Worm (Caenorhabditis elegans): ENCODE data around the gene F14H8.8.
"Not testable (repeated sequence)": the region's sequence is repeated elsewhere in the genome, so short reads cannot be mapped to it uniquely, and the experiment has no call there.

The F14H8.8 gene

DNA sequence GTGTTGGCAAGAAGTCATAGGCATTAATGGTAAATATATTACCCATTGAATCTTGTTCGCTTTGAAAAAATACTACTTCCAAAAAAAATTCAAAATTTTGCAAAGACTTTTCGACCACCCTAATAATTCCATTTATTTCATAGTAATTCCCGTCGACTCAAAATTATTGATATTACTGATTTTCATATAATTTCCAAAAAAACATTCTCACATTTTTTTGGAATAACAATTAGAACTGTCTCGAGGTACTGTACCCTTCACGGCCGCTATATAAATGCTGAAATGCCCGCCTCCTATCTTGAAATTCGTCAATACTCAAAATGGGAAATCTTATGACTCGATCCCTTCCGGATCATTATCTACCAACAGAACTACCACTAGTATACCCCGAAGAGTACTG, 5.7 kb upstream of the F14H8.8 start, which contains the start of gene F14H8.4 (continued):
- TF ChIP-seq attf-6 (GFP tag; IDR thresholded peaks at IDR 0.05): no peak

DNA sequence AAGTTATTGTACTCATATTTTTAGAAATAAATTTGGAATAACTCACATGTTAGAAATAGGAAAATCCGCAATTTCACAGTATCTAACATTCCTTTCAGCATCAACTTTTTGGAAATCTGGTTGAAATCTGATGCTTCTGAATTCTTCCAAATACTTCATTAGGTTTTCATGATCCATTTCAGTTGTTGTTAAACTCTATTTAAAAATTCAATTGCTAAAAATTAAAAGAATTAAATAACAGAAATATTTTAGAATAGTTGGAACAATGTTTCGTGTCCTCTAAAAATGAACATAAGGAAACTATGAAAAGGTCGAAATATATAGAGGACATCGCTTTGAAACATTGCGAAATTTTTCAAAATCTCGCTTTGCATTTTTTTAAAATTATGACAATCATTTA, 2.1 kb downstream of the F14H8.8 start, which contains the start of gene cng-1:
Gene cng-1 (minus strand): TSS at position 101 of the 400 bp plus-strand sequence.
- TF ChIP-seq ztf-3 (GFP tag; optimal IDR thresholded peaks at IDR 0.05); repo-1 (tag; optimal IDR thresholded peaks at IDR 0.05); lag-1 (GFP tag; IDR thresholded peaks at IDR 0.05): not testable (repeated sequence)

DNA sequence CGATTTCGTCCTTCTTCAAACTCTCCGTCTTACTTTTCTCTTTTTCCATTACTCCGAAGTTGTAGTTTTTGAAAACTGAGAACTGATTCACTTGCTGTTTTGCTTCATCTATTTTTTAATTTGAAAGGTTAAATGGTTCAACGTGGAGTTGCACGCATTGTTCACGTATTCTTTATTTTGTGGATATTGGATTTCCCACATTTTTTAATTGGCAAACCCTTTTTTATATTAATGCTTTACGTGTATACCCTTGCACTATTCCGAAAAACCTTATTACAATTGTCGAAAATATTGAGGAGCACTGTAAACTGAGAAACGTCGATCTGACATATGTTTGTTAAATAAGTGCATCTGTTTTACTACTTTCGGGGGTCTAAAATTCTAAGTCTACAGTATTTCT, 7.5 kb downstream of the F14H8.8 start, which contains the start of gene melo-3:
Gene melo-3 (minus strand): TSS at position 101 of the 400 bp plus-strand sequence.
- not testable (repeated sequence) for TF ChIP-seq Y95B8A.8 (GFP tag; IDR thresholded peaks at IDR 0.05); gei-17 (GFP tag; optimal IDR thresholded peaks at IDR 0.05); snpc-4 (GFP tag; optimal IDR thresholded peaks at IDR 0.05); snpc-4 (tag; optimal IDR thresholded peaks at IDR 0.05)

DNA sequence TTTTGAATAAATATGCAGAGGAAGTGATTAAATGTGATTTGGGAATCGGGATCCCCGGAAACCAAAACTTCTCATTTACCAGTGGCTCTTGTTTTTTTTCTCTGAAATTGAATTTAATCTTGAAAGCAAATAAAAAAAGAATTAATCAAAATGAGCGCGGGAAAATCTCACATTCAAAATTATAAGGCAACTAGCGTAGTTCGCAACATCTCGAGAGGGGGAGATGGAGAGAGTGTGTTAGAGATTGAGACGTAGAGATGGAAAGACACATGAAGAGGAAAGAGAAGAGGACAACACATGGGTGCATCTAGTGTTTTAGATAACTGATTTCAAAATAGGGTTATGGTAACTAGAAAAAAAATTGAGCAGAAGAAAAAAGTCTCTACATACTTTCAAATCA, 18.8 kb downstream of the F14H8.8 start, which contains the start of gene sdc-3:
Gene sdc-3 (minus strand): TSS at position 101 of the 400 bp plus-strand sequence.
- TF ChIP-seq hmg-1.2 (GFP tag; IDR thresholded peaks at IDR 0.05) (peak; percentile 76; the same call in 1 of the 2 replicates), dpl-1 (GFP tag; optimal IDR thresholded peaks at IDR 0.05) (no peak)

DNA sequence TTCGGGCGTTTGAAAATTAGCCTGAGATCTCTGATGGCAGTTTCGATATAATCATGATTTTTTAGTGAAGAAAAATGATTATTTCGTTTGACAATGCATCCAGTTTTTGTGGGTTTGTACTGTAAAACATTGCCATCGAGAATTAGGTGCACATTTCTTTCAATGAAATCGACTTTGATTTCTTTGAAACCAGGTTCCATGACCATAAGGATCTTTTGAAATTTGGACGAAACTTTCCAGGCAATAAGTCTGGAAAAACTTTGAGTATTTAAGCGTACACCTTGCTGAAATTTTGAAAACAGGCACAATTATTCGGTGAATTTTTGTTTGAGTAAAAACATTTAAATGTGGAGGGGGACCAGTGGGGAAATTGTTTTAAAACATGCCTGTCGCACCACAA, 22.5 kb downstream of the F14H8.8 start:
- TF ChIP-seq efl-1 (GFP tag; optimal IDR thresholded peaks at IDR 0.05) (no peak), gei-17 (GFP tag; optimal IDR thresholded peaks at IDR 0.05) (no peak), nfyb-1 (GFP tag; IDR thresholded peaks at IDR 0.05) (no peak), cebp-1 (GFP tag; IDR thresholded peaks at IDR 0.05) (no peak), cebp-1 (tag; optimal IDR thresholded peaks at IDR 0.05) (no peak), F10E7.11 (tag; optimal IDR thresholded peaks at IDR 0.05) (no peak), B0019.2 (GFP tag; conservative IDR thresholded peaks at IDR 0.05) (no peak), F23B12.7 (tag; optimal IDR thresholded peaks at IDR 0.05; ENCODE audit: insufficient read depth) (no peak), F55B11.4 (tag; optimal IDR thresholded peaks at IDR 0.05; ENCODE audit: borderline replicate concordance, insufficient read depth) (no peak), ets-4 (GFP tag; optimal IDR thresholded peaks at IDR 0.05) (no peak), let-607 (tag; optimal IDR thresholded peaks at IDR 0.05) (no peak), nhr-120 (GFP tag; IDR thresholded peaks at IDR 0.05) (no peak), pbrm-1 (GFP tag; IDR thresholded peaks at IDR 0.05) (no peak), K12H6.12 (tag; optimal IDR thresholded peaks at IDR 0.05) (no peak), madf-8 (GFP tag; conservative IDR thresholded peaks at IDR 0.05) (no peak)

DNA sequence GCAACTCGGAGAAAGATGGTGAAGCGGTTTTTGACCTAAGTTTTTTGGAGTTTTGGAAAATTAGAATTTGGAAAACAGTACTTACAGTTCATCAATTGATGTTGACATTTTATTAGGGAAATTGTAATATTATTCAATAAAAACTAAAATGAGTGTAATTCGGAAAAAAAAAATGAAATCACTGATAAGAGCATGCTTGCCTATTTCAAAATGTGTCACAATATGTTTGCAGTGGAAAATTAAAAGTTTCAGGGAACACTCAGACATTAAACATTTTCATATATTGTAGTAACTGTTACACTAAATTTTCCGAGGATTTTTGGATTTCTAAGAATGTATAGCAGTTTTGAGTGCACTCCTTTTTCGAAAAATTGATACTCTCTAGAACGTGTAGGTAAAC, 23.1 kb downstream of the F14H8.8 start, which contains the start of the genes fbxa-82 and C25D7.5:
Gene fbxa-82 (minus strand): TSS at position 163 of the 400 bp plus-strand sequence.
Gene C25D7.5 (plus strand): TSS at position 283 of the 400 bp plus-strand sequence.
- TF ChIP-seq him-1 (tag; optimal IDR thresholded peaks at IDR 0.05): no peak
- TF ChIP-seq F57A8.1 (GFP tag; optimal IDR thresholded peaks at IDR 0.05): no peak
- TF ChIP-seq cebp-1 (GFP tag; IDR thresholded peaks at IDR 0.05): 0 out of 2 replicates have a peak, but pooled peaks have one; percentile 26
- no peak for TF ChIP-seq cebp-1 (tag; optimal IDR thresholded peaks at IDR 0.05)

DNA sequence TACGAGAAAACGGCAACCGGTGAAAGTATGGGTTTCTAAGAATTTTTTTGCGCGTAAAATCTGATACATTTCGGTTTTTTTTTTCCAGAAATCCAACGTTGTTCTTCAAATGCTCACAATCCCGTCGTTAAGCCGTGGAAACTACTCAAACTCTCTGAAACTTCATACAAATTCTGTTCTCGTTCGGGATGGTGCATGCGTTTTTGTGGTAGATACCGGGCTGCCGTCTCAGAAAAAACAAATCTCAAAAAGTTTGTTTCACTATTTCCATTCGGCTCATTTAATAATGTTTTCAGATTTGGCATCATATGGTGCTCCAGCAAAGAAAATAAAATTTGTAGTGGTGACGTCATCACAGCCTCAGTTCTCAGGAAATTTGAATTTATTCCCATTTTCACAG, 25.5 kb downstream of the F14H8.8 start:
- no peak for TF ChIP-seq ets-4 (GFP tag; optimal IDR thresholded peaks at IDR 0.05)
- no peak for TF ChIP-seq ama-1 (optimal IDR thresholded peaks at IDR 0.05)
- no peak for TF ChIP-seq ama-1 (GFP tag; optimal IDR thresholded peaks at IDR 0.05)
- no peak for TF ChIP-seq lin-35 (GFP tag; optimal IDR thresholded peaks at IDR 0.05)
- no peak for TF ChIP-seq athp-1 (tag; optimal IDR thresholded peaks at IDR 0.05)
- TF ChIP-seq dpl-1 (GFP tag; optimal IDR thresholded peaks at IDR 0.05): no peak
- TF ChIP-seq B0019.2 (GFP tag; conservative IDR thresholded peaks at IDR 0.05): no peak
- no peak for TF ChIP-seq F57C9.4 (tag; optimal IDR thresholded peaks at IDR 0.05)
- no peak for TF ChIP-seq ztf-6 (GFP tag; IDR thresholded peaks at IDR 0.05)
- TF ChIP-seq zim-3 (tag; optimal IDR thresholded peaks at IDR 0.05): no peak
- no peak for TF ChIP-seq ztf-18 (tag; optimal IDR thresholded peaks at IDR 0.05)
- TF ChIP-seq chd-7 (tag; optimal IDR thresholded peaks at IDR 0.05): no peak
- TF ChIP-seq ztf-25 (GFP tag; IDR thresholded peaks at IDR 0.05): no peak
- no peak for TF ChIP-seq ztf-28 (GFP tag; IDR thresholded peaks at IDR 0.05)
- TF ChIP-seq lin-40 (tag; optimal IDR thresholded peaks at IDR 0.05): no peak
- TF ChIP-seq T07F8.4 (tag; optimal IDR thresholded peaks at IDR 0.05): no peak
